Fruit fly (Drosophila melanogaster): ENCODE results near the gene exex.

Gene exex

DNA sequence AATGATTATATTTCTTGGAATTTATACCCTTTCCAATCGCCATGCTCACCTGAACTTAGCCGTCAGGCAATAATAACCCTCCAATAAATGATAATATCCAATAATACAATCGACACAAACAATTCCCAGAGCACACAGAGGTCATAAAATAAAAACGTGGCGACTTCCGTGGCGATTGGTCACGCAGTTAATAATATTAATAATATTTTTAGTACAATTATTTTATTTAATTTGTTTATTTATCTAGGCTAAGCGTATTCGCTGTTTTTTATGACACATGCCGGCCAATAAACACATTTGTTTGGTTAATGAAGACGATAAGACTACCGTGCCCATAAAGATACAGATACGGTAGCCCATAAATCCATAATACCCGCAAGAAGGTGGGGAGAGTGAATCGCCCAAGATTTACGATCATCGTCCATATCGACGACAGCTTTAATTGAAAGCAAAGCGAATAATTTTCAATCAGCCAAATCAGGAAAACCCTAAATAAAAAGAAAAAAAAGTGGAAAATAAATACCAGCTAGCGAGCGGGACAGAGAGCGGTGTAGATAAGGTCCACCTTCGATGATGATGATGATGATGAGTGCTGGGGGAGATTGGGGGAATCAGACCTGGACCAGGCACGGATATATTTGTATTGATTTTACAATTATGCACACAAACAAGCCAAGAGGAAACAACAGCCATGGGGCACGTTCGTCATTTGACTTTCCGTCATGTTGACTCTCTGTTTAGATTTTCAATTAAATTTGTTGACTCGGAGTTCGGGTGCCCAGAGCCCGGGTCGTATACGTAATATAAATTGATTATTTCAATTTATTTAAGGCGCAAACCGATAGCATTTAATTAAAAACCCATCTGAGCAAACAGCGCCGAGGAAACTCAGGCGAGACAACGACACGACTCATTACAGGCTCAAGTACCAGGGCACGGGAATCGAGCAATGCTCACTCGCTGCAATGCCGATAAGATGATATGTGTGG is 13.0 kb downstream of the exex start (continued):
- TF ChIP-seq tgo (GFP tag; IDR thresholded peaks at IDR 0.05) (no peak), cwo (GFP tag; optimal IDR thresholded peaks at IDR 0.05) (peak; percentile 26), lola (GFP tag; optimal IDR thresholded peaks at IDR 0.05) (peak in 1 of 3 experiments; percentile 17), Dek (tag; optimal IDR thresholded peaks at IDR 0.05) (no peak), Awh (GFP tag; IDR thresholded peaks at IDR 0.05) (no peak), bcd (GFP tag; optimal IDR thresholded peaks at IDR 0.05) (peak; percentile 11), crol (GFP tag; IDR thresholded peaks at IDR 0.05) (no peak), CG12071 (GFP tag; optimal IDR thresholded peaks at IDR 0.05) (peak; percentile 43), gem (tag; optimal IDR thresholded peaks at IDR 0.05) (peak; percentile 5), ATbp (GFP tag; optimal IDR thresholded peaks at IDR 0.05) (peak; percentile 49), CG7357 (GFP tag; IDR thresholded peaks at IDR 0.05) (no peak), CG33213 (GFP tag; optimal IDR thresholded peaks at IDR 0.05) (peak; percentile 24), grn (GFP tag; optimal IDR thresholded peaks at IDR 0.05) (peak; percentile 44), CG17829 (tag; optimal IDR thresholded peaks at IDR 0.05) (no peak), CG34422 (GFP tag; IDR thresholded peaks at IDR 0.05) (no peak), CG17612 (GFP tag; IDR thresholded peaks at IDR 0.05) (no peak), CG18476 (GFP tag; optimal IDR thresholded peaks at IDR 0.05) (no peak), pho (GFP tag; optimal IDR thresholded peaks at IDR 0.05) (no peak), ttk (GFP tag; IDR thresholded peaks at IDR 0.05) (no peak), Dp (GFP tag; optimal IDR thresholded peaks at IDR 0.05) (no peak), CG18619 (GFP tag; optimal IDR thresholded peaks at IDR 0.05) (no peak), Mrtf (GFP tag; IDR thresholded peaks at IDR 0.05) (no peak), Oaz (GFP tag; IDR thresholded peaks at IDR 0.05) (no peak), sd (tag; optimal IDR thresholded peaks at IDR 0.05) (peak; percentile 57), org-1 (GFP tag; optimal IDR thresholded peaks at IDR 0.05) (no peak), gce (GFP tag; IDR thresholded peaks at IDR 0.05) (no peak), pb (GFP tag; optimal IDR thresholded peaks at IDR 0.05) (no peak), jing (GFP tag; optimal IDR thresholded peaks at IDR 0.05) (no peak), schlank (tag; optimal IDR thresholded peaks at IDR 0.05) (no peak), fd64A (GFP tag; optimal IDR thresholded peaks at IDR 0.05) (peak; percentile 18), CG10321 (GFP tag; IDR thresholded peaks at IDR 0.05) (no peak), sna (GFP tag; IDR thresholded peaks at IDR 0.05; ENCODE audit: partially characterized antibody) (no peak), HmgD (GFP tag; optimal IDR thresholded peaks at IDR 0.05) (no peak), CG17802 (tag; optimal IDR thresholded peaks at IDR 0.05) (no peak), Side (GFP tag; optimal IDR thresholded peaks at IDR 0.05) (peak; percentile 28), CG12769 (tag; optimal IDR thresholded peaks at IDR 0.05) (no peak), Xbp1 (GFP tag; optimal IDR thresholded peaks at IDR 0.05) (no peak), crc (GFP tag; optimal IDR thresholded peaks at IDR 0.05) (no peak), oc (tag; optimal IDR thresholded peaks at IDR 0.05) (no peak), CG14710 (tag; optimal IDR thresholded peaks at IDR 0.05) (peak; percentile 4), zfh1 (GFP tag; IDR thresholded peaks at IDR 0.05) (peak; percentile 52; the same call in 2 of the 3 replicates), CG10209 (GFP tag; optimal IDR thresholded peaks at IDR 0.05) (peak; percentile 32), stc (GFP tag; IDR thresholded peaks at IDR 0.05) (no peak), ssp (GFP tag; IDR thresholded peaks at IDR 0.05) (no peak), ken (GFP tag; IDR thresholded peaks at IDR 0.05) (no peak), amos (GFP tag; IDR thresholded peaks at IDR 0.05; ENCODE audit: partially characterized antibody) (no peak), Xrp1 (GFP tag; IDR thresholded peaks at IDR 0.05) (peak; percentile 64), Poxn (GFP tag; IDR thresholded peaks at IDR 0.05) (no peak)

Data from whole organism, embryonic.